Worm (Caenorhabditis elegans) whole organism, L4 larva: ENCODE measurements around the gene C06A8.8.

ENCODE experiments used
- ceh-28 ChIP-seq: fragments of 150-350 bp; optimal IDR thresholded peaks from 2 replicates; lab custom pipeline; 2014; ENCODE audit warnings: missing biosample characterization, missing genetic modification reagents, missing genetic modification characterization
- fos-1 ChIP-seq: fragments of 150-350 bp; optimal IDR thresholded peaks from 2 replicates; lab custom pipeline; 2014; ENCODE audit warnings: missing biosample characterization, missing genetic modification characterization
- hif-1 ChIP-seq, 2 experiments: sonication (generic microtip); optimal IDR thresholded peaks; 2 replicates each; lab custom pipeline; 2016 to 2017; ENCODE audit warnings: missing compliant biosample characterization in 2 of 2, missing genetic modification characterization in 2 of 2, missing genetic modification reagents in 2 of 2, missing genotype in 2 of 2, mild to moderate bottlenecking in 1 of 2
- lin-13 ChIP-seq: fragments of 150-350 bp; optimal IDR thresholded peaks from 2 replicates; lab custom pipeline; 2014; ENCODE audit warnings: missing biosample characterization, missing genetic modification reagents, missing genetic modification characterization
- lin-15B ChIP-seq: fragments of 150-350 bp; sonication (generic microtip); optimal IDR thresholded peaks from 3 replicates; lab custom pipeline; 2014; ENCODE audit warnings: missing biosample characterization, missing genetic modification characterization
- mep-1 ChIP-seq: fragments of 150-350 bp; sonication (generic microtip); optimal IDR thresholded peaks from 3 replicates; lab custom pipeline; 2014; ENCODE audit warnings: missing biosample characterization, missing genetic modification characterization
- nhr-28 ChIP-seq: fragments of 150-350 bp; optimal IDR thresholded peaks from 2 replicates; lab custom pipeline; 2014; ENCODE audit warnings: missing biosample characterization, missing genetic modification characterization
- php-3 ChIP-seq: fragments of 200-800 bp; sonication (Bioruptor generic); IDR thresholded peaks from 2 replicates; pipeline ENCODE4 v1.3.6; 2022; ENCODE audit warnings: missing genetic modification reagents, missing genetic modification characterization, missing compliant biosample characterization
- pqm-1 ChIP-seq: sonication (generic microtip); optimal IDR thresholded peaks from 2 replicates; lab custom pipeline; 2017; ENCODE audit warnings: missing biosample characterization, missing genetic modification characterization
- unc-62 ChIP-seq, 3 experiments: fragments of 150-350 bp in 1 of 3; sonication (generic microtip); optimal IDR thresholded peaks in 2 of 3; peaks in 1 of 3; 1 replicate in 1 of 3; 2 replicates in 2 of 3; lab custom pipeline; 2014 to 2017; ENCODE audit warnings: missing biosample characterization in 3 of 3, missing genetic modification characterization in 3 of 3, missing genetic modification reagents in 3 of 3, missing genotype in 1 of 3
- zag-1 ChIP-seq: fragments of 150-350 bp; optimal IDR thresholded peaks from 2 replicates; lab custom pipeline; 2014; ENCODE audit warnings: missing biosample characterization, missing genetic modification characterization
- ztf-7 ChIP-seq: fragments of 150-350 bp; optimal IDR thresholded peaks from 2 replicates; lab custom pipeline; 2014; ENCODE audit warnings: missing biosample characterization, missing genetic modification characterization

- TF ChIP-seq mep-1 (tag; lab: Kevin White, UChicago) (no peak), lin-13 (GFP tag; lab: Kevin White, UChicago) (no peak), fos-1 (no peak), zag-1 (tag; lab: Kevin White, UChicago) (no peak), pqm-1 (tag; lab: Kevin White, UChicago) (no peak), ceh-28 (no peak), nhr-28 (tag; lab: Kevin White, UChicago) (no peak), hif-1 (tag; optimal IDR thresholded peaks at IDR 0.05; lab: Kevin White, UChicago) (no peak), unc-62 (GFP tag; optimal IDR thresholded peaks at IDR 0.05 in 1 of 2; lab: Kevin White, UChicago) (no peak), unc-62 (tag; optimal IDR thresholded peaks at IDR 0.05; lab: Kevin White, UChicago) (no peak), php-3 (GFP tag; lab: Robert Waterston, UW) (no peak), lin-15B (tag; lab: Kevin White, UChicago) (no peak), ztf-7 (tag; lab: Kevin White, UChicago) (no peak)
These were observed 35.1 kb upstream of the C06A8.8 start for ce11 chrII:7806872-7807271.
